Worm (Caenorhabditis elegans) whole organism, mixed stage, embryonic: ENCODE data around the gene C05G5.2.

Experiments used
- M03D4.4 ChIP-seq: sonication (generic microtip); optimal IDR thresholded peaks from 2 replicates; lab custom pipeline; 2017; ENCODE audit warnings: mild to moderate bottlenecking, missing genetic modification characterization, missing compliant biosample characterization
- bed-3 ChIP-seq: fragments of 200-800 bp; sonication (Bioruptor generic); optimal IDR thresholded peaks from 3 replicates; lab custom pipeline; 2018; ENCODE audit warnings: mild to moderate bottlenecking, missing genetic modification characterization, moderate library complexity, missing compliant biosample characterization
- ceh-43 ChIP-seq: fragments of 200-800 bp; sonication (Bioruptor generic); optimal IDR thresholded peaks from 2 replicates; lab custom pipeline; 2018; ENCODE audit warnings: mild to moderate bottlenecking, missing genetic modification characterization, moderate library complexity, missing compliant biosample characterization
- ceh-83 ChIP-seq: fragments of 200-800 bp; sonication (Bioruptor generic); optimal IDR thresholded peaks from 2 replicates; lab custom pipeline; 2018; ENCODE audit warnings: mild to moderate bottlenecking, missing genetic modification characterization, missing compliant biosample characterization
- ces-1 ChIP-seq: fragments of 150-350 bp; optimal IDR thresholded peaks from 2 replicates; lab custom pipeline; 2014; ENCODE audit warnings: missing biosample characterization, missing genetic modification reagents, missing genetic modification characterization
- drap-1 ChIP-seq: fragments of 200-800 bp; sonication (Bioruptor generic); optimal IDR thresholded peaks from 3 replicates; lab custom pipeline; 2018; ENCODE audit warnings: mild to moderate bottlenecking, missing genetic modification characterization, missing compliant biosample characterization
- elt-1 ChIP-seq: sonication (generic microtip); optimal IDR thresholded peaks from 2 replicates; lab custom pipeline; 2017; ENCODE audit warnings: missing genetic modification characterization, mild to moderate bottlenecking, missing compliant biosample characterization, antibody characterized with exemption, moderate library complexity, borderline replicate concordance; ENCODE audit not compliant: insufficient read depth
- elt-3 ChIP-seq: fragments of 150-350 bp; optimal IDR thresholded peaks from 2 replicates; lab custom pipeline; 2014; ENCODE audit warnings: missing biosample characterization, missing genetic modification characterization
- ham-2 ChIP-seq: fragments of 200-800 bp; sonication (Bioruptor generic); optimal IDR thresholded peaks from 2 replicates; lab custom pipeline; 2018; ENCODE audit warnings: mild to moderate bottlenecking, missing genetic modification characterization, missing compliant biosample characterization
- hlh-1 ChIP-seq: fragments of 150-350 bp; optimal IDR thresholded peaks from 2 replicates; lab custom pipeline; 2014; ENCODE audit warnings: missing biosample characterization, missing genetic modification reagents, missing genetic modification characterization
- lin-13 ChIP-seq: fragments of 150-350 bp; optimal IDR thresholded peaks from 2 replicates; lab custom pipeline; 2014; ENCODE audit warnings: missing biosample characterization, missing genetic modification characterization
- lin-32 ChIP-seq: fragments of 200-800 bp; sonication (Bioruptor generic); optimal IDR thresholded peaks from 2 replicates; lab custom pipeline; 2018; ENCODE audit warnings: mild to moderate bottlenecking, missing genetic modification characterization, missing compliant biosample characterization
- lsy-2 ChIP-seq: fragments of 150-350 bp; optimal IDR thresholded peaks from 2 replicates; lab custom pipeline; 2014; ENCODE audit warnings: missing biosample characterization, missing genetic modification characterization
- mab-5 ChIP-seq: fragments of 150-350 bp; optimal IDR thresholded peaks from 2 replicates; lab custom pipeline; 2014; ENCODE audit warnings: missing biosample characterization, missing genetic modification characterization
- mep-1 ChIP-seq: fragments of 150-350 bp; optimal IDR thresholded peaks from 2 replicates; lab custom pipeline; 2017; ENCODE audit warnings: missing biosample characterization, missing genetic modification reagents, missing genetic modification characterization, inconsistent platforms
- mls-2 ChIP-seq: sonication (generic microtip); optimal IDR thresholded peaks from 2 replicates; lab custom pipeline; 2016; ENCODE audit warnings: mild to moderate bottlenecking, missing genetic modification characterization, moderate library complexity, missing compliant biosample characterization
- nhr-12 ChIP-seq: fragments of 150-350 bp; optimal IDR thresholded peaks from 2 replicates; lab custom pipeline; 2014; ENCODE audit warnings: missing biosample characterization, missing genetic modification characterization
- nhr-2 ChIP-seq: fragments of 150-350 bp; optimal IDR thresholded peaks from 2 replicates; lab custom pipeline; 2014; ENCODE audit warnings: missing biosample characterization, missing genetic modification characterization
- nhr-237 ChIP-seq: fragments of 150-350 bp; optimal IDR thresholded peaks from 2 replicates; lab custom pipeline; 2014; ENCODE audit warnings: missing biosample characterization, missing genetic modification characterization
- nhr-28 ChIP-seq: fragments of 150-350 bp; optimal IDR thresholded peaks from 2 replicates; lab custom pipeline; 2014; ENCODE audit warnings: missing biosample characterization, missing genetic modification characterization
- pha-4 ChIP-seq: fragments of 150-350 bp; optimal IDR thresholded peaks from 2 replicates; lab custom pipeline; 2018; ENCODE audit warnings: missing biosample characterization, missing genetic modification reagents, missing genetic modification characterization
- sem-2 ChIP-seq: fragments of 200-800 bp; sonication (Bioruptor generic); optimal IDR thresholded peaks from 2 replicates; lab custom pipeline; 2018; ENCODE audit warnings: mild to moderate bottlenecking, missing genetic modification characterization, missing compliant biosample characterization
- snpc-4 ChIP-seq: fragments of 150-350 bp; optimal IDR thresholded peaks from 2 replicates; lab custom pipeline; 2014; ENCODE audit warnings: missing biosample characterization, missing genetic modification characterization
- tbx-8 ChIP-seq: fragments of 200-800 bp; sonication (Bioruptor generic); optimal IDR thresholded peaks from 2 replicates; lab custom pipeline; 2018; ENCODE audit warnings: mild to moderate bottlenecking, missing genetic modification characterization, moderate library complexity, missing compliant biosample characterization
- unc-62 ChIP-seq: fragments of 150-350 bp; optimal IDR thresholded peaks from 2 replicates; lab custom pipeline; 2014; ENCODE audit warnings: missing biosample characterization, missing genetic modification reagents, missing genetic modification characterization
- zip-8 ChIP-seq: fragments of 150-350 bp; optimal IDR thresholded peaks from 2 replicates; lab custom pipeline; 2014; ENCODE audit warnings: missing biosample characterization, missing genetic modification characterization
- ztf-11 ChIP-seq: fragments of 150-350 bp; optimal IDR thresholded peaks from 2 replicates; lab custom pipeline; 2014; ENCODE audit warnings: missing biosample characterization, missing genetic modification characterization

Gene C05G5.2

DNA sequence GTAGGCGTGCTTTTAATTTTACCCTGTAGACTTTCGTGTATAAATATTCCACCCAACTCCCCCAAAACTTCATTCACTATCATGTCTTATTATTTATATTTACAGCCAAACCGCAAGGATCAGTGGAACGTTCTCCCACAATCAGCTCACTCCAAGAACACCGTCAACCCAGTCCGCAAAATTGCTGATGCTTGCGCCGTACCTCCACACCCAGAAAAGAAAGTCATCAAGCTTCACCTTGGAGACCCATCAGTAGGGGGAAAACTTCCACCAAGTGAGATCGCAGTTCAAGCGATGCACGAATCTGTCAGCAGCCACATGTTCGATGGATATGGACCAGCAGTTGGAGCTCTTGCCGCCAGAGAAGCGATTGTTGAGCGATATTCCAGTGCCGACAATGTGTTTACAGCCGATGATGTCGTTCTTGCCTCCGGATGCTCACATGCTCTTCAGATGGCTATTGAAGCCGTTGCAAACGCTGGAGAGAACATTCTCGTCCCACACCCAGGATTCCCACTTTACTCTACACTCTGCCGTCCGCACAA lies 44.2 kb downstream of the C05G5.2 start:
- TF ChIP-seq ham-2 (no peak), tbx-8 (GFP tag; lab: Kevin White, UChicago) (no peak), snpc-4 (tag; lab: Kevin White, UChicago) (no peak), ces-1 (GFP tag; lab: Kevin White, UChicago) (no peak), nhr-237 (no peak), lin-13 (tag; lab: Kevin White, UChicago) (no peak), M03D4.4 (no peak), unc-62 (no peak), elt-3 (tag; lab: Kevin White, UChicago) (no peak), lsy-2 (tag; lab: Kevin White, UChicago) (no peak), mab-5 (tag; lab: Kevin White, UChicago) (no peak), drap-1 (no peak), nhr-2 (tag; lab: Kevin White, UChicago) (no peak), ceh-83 (no peak), bed-3 (no peak), nhr-28 (tag; lab: Kevin White, UChicago) (no peak), zip-8 (tag; lab: Kevin White, UChicago) (no peak)

DNA sequence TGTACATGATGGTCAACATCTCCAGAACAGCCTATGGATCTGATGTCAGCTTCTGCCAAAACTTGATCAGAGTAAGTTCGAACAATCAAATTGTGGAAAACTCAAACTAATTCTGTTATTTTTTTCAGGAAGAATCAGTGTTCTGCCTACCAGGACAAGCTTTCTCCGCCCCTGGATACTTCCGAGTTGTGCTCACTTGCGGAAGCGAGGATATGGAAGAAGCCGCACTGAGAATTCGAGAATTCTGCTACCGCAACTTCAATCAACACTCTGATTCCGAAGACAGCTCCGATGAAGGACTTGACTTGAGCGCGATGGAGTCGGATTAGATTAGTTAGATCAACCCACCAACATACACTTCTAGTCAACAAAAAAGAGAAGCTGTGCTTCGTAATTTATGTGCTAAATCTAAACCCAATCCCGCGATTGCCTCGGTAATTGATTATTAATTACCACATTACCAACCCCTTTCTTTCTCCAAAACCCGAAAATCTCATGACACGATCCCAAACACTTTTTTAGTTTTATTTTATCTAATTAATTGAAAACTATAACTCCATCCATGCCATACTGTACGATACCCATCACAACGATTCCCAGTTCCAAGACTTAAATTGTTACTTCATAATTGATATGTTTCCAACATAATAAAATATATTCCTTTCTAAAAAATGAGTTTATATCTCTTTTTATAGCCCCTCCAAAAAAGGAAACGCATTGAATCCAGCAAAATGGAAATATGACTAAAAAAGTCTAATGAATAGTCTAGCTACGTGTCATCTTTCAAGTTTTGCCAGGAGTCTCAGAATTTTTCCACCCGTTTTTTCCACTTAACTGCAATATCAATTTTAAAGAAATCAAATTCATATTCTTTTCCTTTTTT lies 45.5 kb downstream of the C05G5.2 start:
- no peak for TF ChIP-seq mab-5 (tag; lab: Kevin White, UChicago)
- no peak for TF ChIP-seq ham-2
- TF ChIP-seq elt-1 (tag; lab: Kevin White, UChicago): no peak
- no peak for TF ChIP-seq pha-4 (tag; lab: Kevin White, UChicago)
- no peak for TF ChIP-seq nhr-237
- TF ChIP-seq mls-2 (tag; lab: Kevin White, UChicago): no peak
- TF ChIP-seq nhr-12 (tag; lab: Kevin White, UChicago): no peak
- no peak for TF ChIP-seq lsy-2 (tag; lab: Kevin White, UChicago)
- TF ChIP-seq ceh-43 (GFP tag; lab: Kevin White, UChicago): no peak
- no peak for TF ChIP-seq snpc-4 (tag; lab: Kevin White, UChicago)
- TF ChIP-seq, all 35 proteins: peak for 0

ce11 chrX:14793198-14793747 lies 46.2 kb downstream of the C05G5.2 start, which contains the start of gene sprr-2:
TSS of gene sprr-2 (plus strand) at chrX:14793445.
- TF ChIP-seq elt-3 (tag; lab: Kevin White, UChicago) (peak; percentile 51), ceh-43 (GFP tag; lab: Kevin White, UChicago) (no peak)

DNA sequence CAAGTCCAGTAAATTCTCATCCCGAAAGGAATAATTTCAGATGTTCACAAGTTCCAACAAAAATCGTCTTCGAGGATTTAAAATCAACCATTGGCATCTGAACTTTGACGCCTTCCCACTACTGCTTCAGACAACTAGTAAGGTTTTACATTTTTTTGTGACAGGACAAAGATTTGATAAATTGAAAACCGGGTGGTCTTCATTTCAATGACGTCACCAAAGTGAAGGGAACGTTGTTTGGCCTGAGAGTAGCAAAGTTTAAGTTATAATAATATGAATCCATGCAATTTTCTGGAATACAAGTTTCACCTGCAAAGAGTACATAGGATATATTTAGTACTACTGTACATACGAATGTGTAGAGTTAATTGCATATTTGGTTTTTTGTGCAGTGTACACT lies 47.1 kb downstream of the C05G5.2 start:
- TF ChIP-seq bed-3: no peak
- no peak for TF ChIP-seq ham-2
- no peak for TF ChIP-seq lin-32 (GFP tag; lab: Kevin White, UChicago)
- TF ChIP-seq pha-4 (tag; lab: Kevin White, UChicago): no peak
- TF ChIP-seq nhr-12 (tag; lab: Kevin White, UChicago): no peak
- TF ChIP-seq mep-1: no peak
- no peak for TF ChIP-seq ztf-11 (tag; lab: Kevin White, UChicago)
- no peak for TF ChIP-seq mab-5 (tag; lab: Kevin White, UChicago)
- no peak for TF ChIP-seq unc-62
- TF ChIP-seq tbx-8 (GFP tag; lab: Kevin White, UChicago): no peak
- no peak for TF ChIP-seq nhr-237

DNA sequence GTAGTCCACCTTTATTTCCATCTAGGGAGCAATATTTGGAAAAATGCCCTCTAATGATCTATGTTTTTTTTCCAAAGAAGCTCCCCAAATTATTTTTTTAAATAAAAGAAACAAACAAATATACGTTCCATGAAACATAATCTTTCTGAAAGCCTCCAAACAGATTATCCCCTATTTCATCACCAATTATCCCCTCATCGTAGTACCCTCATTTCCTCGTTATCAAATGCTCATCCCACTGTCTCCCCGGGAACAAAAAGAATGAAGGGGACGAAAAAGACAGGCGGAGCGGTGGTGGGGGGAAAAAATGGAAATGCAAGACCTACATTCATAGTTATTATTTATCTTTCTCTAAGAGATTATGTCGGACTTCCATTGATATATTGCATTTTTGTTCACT lies 50.3 kb downstream of the C05G5.2 start:
- TF ChIP-seq lin-32 (GFP tag; lab: Kevin White, UChicago) (no peak), tbx-8 (GFP tag; lab: Kevin White, UChicago) (no peak), sem-2 (GFP tag; lab: Kevin White, UChicago) (no peak), ceh-43 (GFP tag; lab: Kevin White, UChicago) (no peak), mab-5 (tag; lab: Kevin White, UChicago) (no peak), pha-4 (tag; lab: Kevin White, UChicago) (no peak), nhr-28 (tag; lab: Kevin White, UChicago) (no peak), zip-8 (tag; lab: Kevin White, UChicago) (no peak), hlh-1 (tag; lab: Kevin White, UChicago) (no peak), lsy-2 (tag; lab: Kevin White, UChicago) (no peak), mls-2 (tag; lab: Kevin White, UChicago) (no peak)
